Fruit fly (Drosophila melanogaster) whole organism, pupa: ENCODE measurements around the gene CG5921.

Experiments
- CG12605 ChIP-seq: fragments of 200-800 bp; sonication (Bioruptor generic); IDR thresholded peaks from 2 replicates; pipeline ENCODE4 v1.3.6; 2022; ENCODE audit warnings: missing biosample characterization, missing genetic modification characterization
- CG13204 ChIP-seq: fragments of 200-800 bp; sonication (Bioruptor generic); optimal IDR thresholded peaks from 2 replicates; lab custom pipeline; 2018; ENCODE audit warnings: missing biosample characterization, mild to moderate bottlenecking, missing genetic modification characterization, moderate library complexity
- CG17806 ChIP-seq: fragments of 200-800 bp; sonication (Bioruptor generic); optimal IDR thresholded peaks from 2 replicates; lab custom pipeline; 2018; ENCODE audit warnings: missing biosample characterization, mild to moderate bottlenecking, missing genetic modification characterization, moderate library complexity
- EcR ChIP-seq: fragments of 200-800 bp; sonication (Bioruptor generic); optimal IDR thresholded peaks from 3 replicates; lab custom pipeline; 2019; ENCODE audit warnings: missing biosample characterization, missing genetic modification characterization, mild to moderate bottlenecking, moderate library complexity, missing genetic modification reagents
- Pif1A ChIP-seq: fragments of 200-800 bp; sonication (Bioruptor generic); optimal IDR thresholded peaks from 3 replicates; lab custom pipeline; 2016; ENCODE audit warnings: missing biosample characterization, missing genetic modification characterization

DNA sequence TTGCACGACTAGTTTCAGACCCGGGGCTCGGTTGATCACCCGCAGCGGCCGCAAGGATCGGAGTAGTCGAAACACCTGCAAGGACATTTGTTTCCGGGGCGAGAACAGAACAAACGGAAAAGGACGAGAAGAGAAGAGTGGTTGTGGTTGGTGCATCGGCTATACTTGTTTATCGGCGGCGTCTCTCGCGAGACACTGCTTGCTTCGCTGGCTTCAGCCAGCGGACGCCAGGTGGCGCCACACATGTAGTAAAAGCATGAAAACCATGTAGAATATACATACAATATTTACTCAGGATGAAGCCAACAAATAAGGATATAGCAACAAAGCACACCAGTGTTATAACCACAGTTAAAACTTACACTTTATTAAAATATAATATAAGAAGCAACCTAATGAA, 59.2 kb downstream of the CG5921 start:
- TF ChIP-seq EcR (GFP tag; lab: Kevin White, UChicago) (no peak), CG12605 (no peak), CG13204 (GFP tag; lab: Kevin White, UChicago) (no peak), CG17806 (tag; lab: Kevin White, UChicago) (no peak), Pif1A (GFP tag; lab: Kevin White, UChicago) (no peak)
